Worm (Caenorhabditis elegans) whole organism, L1 larva: Measurements from ENCODE around the gene srb-11.

Source experiments
- C04F5.9 ChIP-seq: sonication (generic microtip); optimal IDR thresholded peaks from 2 replicates; lab custom pipeline; 2016; ENCODE audit warnings: missing genetic modification characterization, missing compliant biosample characterization
- F16B12.6 ChIP-seq: fragments of 150-350 bp; optimal IDR thresholded peaks from 2 replicates; lab custom pipeline; 2014; ENCODE audit warnings: missing biosample characterization, missing genetic modification characterization
- Y116A8C.19 ChIP-seq: sonication (generic microtip); optimal IDR thresholded peaks from 2 replicates; lab custom pipeline; 2016; ENCODE audit warnings: missing compliant biosample characterization, missing genetic modification characterization, borderline replicate concordance
- aha-1 ChIP-seq: fragments of 150-350 bp; optimal IDR thresholded peaks from 2 replicates; lab custom pipeline; 2014; ENCODE audit warnings: missing biosample characterization, missing genetic modification characterization
- alr-1 ChIP-seq: fragments of 200-800 bp; sonication (Bioruptor generic); optimal IDR thresholded peaks from 2 replicates; lab custom pipeline; 2018; ENCODE audit warnings: borderline replicate concordance, mild to moderate bottlenecking, missing genetic modification characterization, missing compliant biosample characterization
- ama-1 ChIP-seq: fragments of 150-350 bp; optimal IDR thresholded peaks from 2 replicates; lab custom pipeline; 2014
- blmp-1 ChIP-seq: fragments of 150-350 bp; optimal IDR thresholded peaks from 2 replicates; lab custom pipeline; 2014; ENCODE audit warnings: missing biosample characterization, missing genetic modification characterization
- ceh-63 ChIP-seq: fragments of 200-800 bp; sonication (Bioruptor generic); optimal IDR thresholded peaks from 2 replicates; lab custom pipeline; 2018; ENCODE audit warnings: mild to moderate bottlenecking, missing genetic modification characterization, missing compliant biosample characterization
- ceh-8 ChIP-seq: fragments of 200-800 bp; sonication (Bioruptor generic); optimal IDR thresholded peaks from 2 replicates; lab custom pipeline; 2018; ENCODE audit warnings: mild to moderate bottlenecking, missing genetic modification characterization, moderate library complexity, missing compliant biosample characterization
- ceh-88 ChIP-seq: fragments of 200-800 bp; sonication (Bioruptor generic); IDR thresholded peaks from 2 replicates; pipeline ENCODE4 v1.3.6; 2022; ENCODE audit warnings: missing genetic modification characterization, missing compliant biosample characterization
- ceh-90 ChIP-seq: sonication (generic microtip); optimal IDR thresholded peaks from 2 replicates; lab custom pipeline; 2016; ENCODE audit warnings: missing genetic modification characterization, missing compliant biosample characterization
- dpl-1 ChIP-seq, 3 experiments: fragments of 150-350 bp in 2 of 3; sonication (generic microtip) in 1 of 3; optimal IDR thresholded peaks; 2 replicates each; lab custom pipeline; 2014 to 2017; ENCODE audit warnings: missing biosample characterization in 3 of 3, missing genetic modification characterization in 3 of 3, missing genetic modification reagents in 3 of 3
- dsc-1 ChIP-seq: sonication (generic microtip); optimal IDR thresholded peaks from 2 replicates; lab custom pipeline; 2016; ENCODE audit warnings: mild to moderate bottlenecking, missing genetic modification characterization, missing compliant biosample characterization
- efl-1 ChIP-seq, 4 experiments: fragments of 150-350 bp; optimal IDR thresholded peaks in 3 of 4; peaks in 1 of 4; 1 replicate in 1 of 4; 2 replicates in 3 of 4; lab custom pipeline; 2014; ENCODE audit warnings: missing biosample characterization in 2 of 4, missing genetic modification characterization in 2 of 4, missing genetic modification reagents in 2 of 4
- efl-3 ChIP-seq: fragments of 200-800 bp; sonication (Bioruptor generic); optimal IDR thresholded peaks from 2 replicates; lab custom pipeline; 2018; ENCODE audit warnings: mild to moderate bottlenecking, missing genetic modification characterization, missing compliant biosample characterization
- egl-27 ChIP-seq, 2 experiments: fragments of 150-350 bp in 1 of 2; sonication (generic microtip); optimal IDR thresholded peaks; 3 replicates each; lab custom pipeline; 2017 to 2018; ENCODE audit warnings: missing biosample characterization in 2 of 2, missing genetic modification characterization in 2 of 2, missing genetic modification reagents in 2 of 2
- elt-3 ChIP-seq, 6 experiments: fragments of 150-350 bp in 1 of 6; sonication (generic microtip); optimal IDR thresholded peaks; 2 replicates each; lab custom pipeline; 2017 to 2018; ENCODE audit warnings: missing biosample characterization in 6 of 6, missing genetic modification characterization in 6 of 6, inconsistent platforms in 1 of 6
- ets-5 ChIP-seq: fragments of 200-800 bp; sonication (Bioruptor generic); IDR thresholded peaks from 2 replicates; pipeline ENCODE4 v1.3.6; 2022; ENCODE audit warnings: missing genetic modification characterization, missing compliant biosample characterization
- fkh-10 ChIP-seq: sonication (generic microtip); optimal IDR thresholded peaks from 2 replicates; lab custom pipeline; 2017; ENCODE audit warnings: missing biosample characterization, missing genetic modification reagents, missing genetic modification characterization
- fkh-4 ChIP-seq: sonication (generic microtip); optimal IDR thresholded peaks from 2 replicates; lab custom pipeline; 2016; ENCODE audit warnings: missing compliant biosample characterization, missing genetic modification characterization, borderline replicate concordance
- fkh-8 ChIP-seq: sonication (generic microtip); optimal IDR thresholded peaks from 2 replicates; lab custom pipeline; 2016; ENCODE audit warnings: mild to moderate bottlenecking, missing genetic modification characterization, missing compliant biosample characterization
- isw-1 ChIP-seq: fragments of 200-800 bp; sonication (Bioruptor generic); IDR thresholded peaks from 2 replicates; pipeline ENCODE4 v1.3.6; 2022; ENCODE audit warnings: missing genetic modification characterization, missing compliant biosample characterization
- jun-1 ChIP-seq: fragments of 150-350 bp; optimal IDR thresholded peaks from 2 replicates; lab custom pipeline; 2014; ENCODE audit warnings: missing biosample characterization, missing genetic modification reagents, missing genetic modification characterization
- lin-13 ChIP-seq: fragments of 150-350 bp; optimal IDR thresholded peaks from 2 replicates; lab custom pipeline; 2014; ENCODE audit warnings: missing biosample characterization, missing genetic modification reagents, missing genetic modification characterization
- lin-14 ChIP-seq: fragments of 200-800 bp; sonication (Bioruptor generic); optimal IDR thresholded peaks from 2 replicates; lab custom pipeline; 2018; ENCODE audit warnings: mild to moderate bottlenecking, missing genetic modification characterization, moderate library complexity, missing compliant biosample characterization
- lin-35 ChIP-seq, 2 experiments: fragments of 150-350 bp; optimal IDR thresholded peaks; 2 replicates each; lab custom pipeline; 2014; ENCODE audit warnings: missing biosample characterization in 2 of 2, missing genetic modification characterization in 2 of 2, missing genetic modification reagents in 2 of 2
- lir-3 ChIP-seq: sonication (generic microtip); optimal IDR thresholded peaks from 2 replicates; lab custom pipeline; 2016; ENCODE audit warnings: mild to moderate bottlenecking, missing genetic modification characterization, moderate library complexity, missing compliant biosample characterization; ENCODE audit not compliant: poor library complexity
- lsy-2 ChIP-seq, 2 experiments: fragments of 150-350 bp; optimal IDR thresholded peaks; 2 replicates each; lab custom pipeline; 2014; ENCODE audit warnings: missing biosample characterization in 2 of 2, missing genetic modification characterization in 2 of 2
- mab-9 ChIP-seq: fragments of 200-800 bp; sonication (Bioruptor generic); IDR thresholded peaks from 2 replicates; pipeline ENCODE4 v1.3.6; 2022; ENCODE audit warnings: missing genetic modification reagents, missing genetic modification characterization, missing compliant biosample characterization
- mdl-1 ChIP-seq, 2 experiments: fragments of 150-350 bp; optimal IDR thresholded peaks; 2 replicates each; lab custom pipeline; 2014 to 2017; ENCODE audit warnings: missing biosample characterization in 2 of 2, missing genetic modification characterization in 2 of 2, inconsistent platforms in 1 of 2
- mef-2 ChIP-seq: fragments of 150-350 bp; optimal IDR thresholded peaks from 2 replicates; lab custom pipeline; 2014; ENCODE audit warnings: missing biosample characterization, missing genetic modification characterization
- nhr-11 ChIP-seq: fragments of 150-350 bp; optimal IDR thresholded peaks from 2 replicates; lab custom pipeline; 2014; ENCODE audit warnings: missing biosample characterization, missing genetic modification characterization
- nhr-20 ChIP-seq: sonication (generic microtip); optimal IDR thresholded peaks from 2 replicates; lab custom pipeline; 2016; ENCODE audit warnings: mild to moderate bottlenecking, missing genetic modification characterization, missing compliant biosample characterization
- nhr-71 ChIP-seq: sonication (generic microtip); optimal IDR thresholded peaks from 2 replicates; lab custom pipeline; 2016; ENCODE audit warnings: mild to moderate bottlenecking, missing genetic modification characterization, moderate library complexity, missing compliant biosample characterization
- nhr-76 ChIP-seq: sonication (generic microtip); optimal IDR thresholded peaks from 2 replicates; lab custom pipeline; 2017; ENCODE audit warnings: missing biosample characterization, missing genetic modification characterization
- nhr-77 ChIP-seq: fragments of 150-350 bp; optimal IDR thresholded peaks from 2 replicates; lab custom pipeline; 2014; ENCODE audit warnings: missing biosample characterization, missing genetic modification characterization
- nhr-84 ChIP-seq: sonication (generic microtip); optimal IDR thresholded peaks from 2 replicates; lab custom pipeline; 2017; ENCODE audit warnings: missing biosample characterization, missing genetic modification characterization
- nhr-85 ChIP-seq: sonication (generic microtip); peaks from one replicate; lab custom pipeline; 2016; ENCODE audit warnings: missing genetic modification characterization, inconsistent platforms, missing compliant biosample characterization
- pax-3 ChIP-seq: fragments of 200-800 bp; sonication (Bioruptor generic); optimal IDR thresholded peaks from 2 replicates; lab custom pipeline; 2018; ENCODE audit warnings: mild to moderate bottlenecking, missing genetic modification characterization, moderate library complexity, missing compliant biosample characterization
- pqm-1 ChIP-seq: sonication (generic microtip); optimal IDR thresholded peaks from 3 replicates; lab custom pipeline; 2017; ENCODE audit warnings: missing biosample characterization, missing genetic modification characterization
- snpc-4 ChIP-seq: fragments of 150-350 bp; optimal IDR thresholded peaks from 2 replicates; lab custom pipeline; 2014; ENCODE audit warnings: missing biosample characterization, missing genetic modification characterization
- tlp-1 ChIP-seq: fragments of 150-350 bp; optimal IDR thresholded peaks from 2 replicates; lab custom pipeline; 2014; ENCODE audit warnings: missing biosample characterization, missing genetic modification characterization
- unc-30 ChIP-seq: sonication (generic microtip); optimal IDR thresholded peaks from 2 replicates; lab custom pipeline; 2017; ENCODE audit warnings: missing biosample characterization, missing genetic modification characterization
- unc-62 ChIP-seq: fragments of 150-350 bp; optimal IDR thresholded peaks from 2 replicates; lab custom pipeline; 2014; ENCODE audit warnings: missing biosample characterization, missing genetic modification reagents, missing genetic modification characterization
- unc-86 ChIP-seq: sonication (generic microtip); optimal IDR thresholded peaks from 2 replicates; lab custom pipeline; 2016; ENCODE audit warnings: missing genetic modification characterization, missing compliant biosample characterization
- unc-98 ChIP-seq: fragments of 200-800 bp; sonication (Bioruptor generic); IDR thresholded peaks from 2 replicates; pipeline ENCODE4 v1.3.6; 2022; ENCODE audit warnings: missing genetic modification characterization, missing compliant biosample characterization
- vab-15 ChIP-seq: sonication (generic microtip); optimal IDR thresholded peaks from 2 replicates; lab custom pipeline; 2017; ENCODE audit warnings: missing genotype, mild to moderate bottlenecking, missing genetic modification characterization, missing compliant biosample characterization
- ztf-11 ChIP-seq, 2 experiments: sonication (generic microtip); optimal IDR thresholded peaks; 2 replicates each; lab custom pipeline; 2016 to 2017; ENCODE audit warnings: missing genetic modification characterization in 2 of 2, missing biosample characterization in 1 of 2, missing compliant biosample characterization in 1 of 2

The srb-11 gene

DNA sequence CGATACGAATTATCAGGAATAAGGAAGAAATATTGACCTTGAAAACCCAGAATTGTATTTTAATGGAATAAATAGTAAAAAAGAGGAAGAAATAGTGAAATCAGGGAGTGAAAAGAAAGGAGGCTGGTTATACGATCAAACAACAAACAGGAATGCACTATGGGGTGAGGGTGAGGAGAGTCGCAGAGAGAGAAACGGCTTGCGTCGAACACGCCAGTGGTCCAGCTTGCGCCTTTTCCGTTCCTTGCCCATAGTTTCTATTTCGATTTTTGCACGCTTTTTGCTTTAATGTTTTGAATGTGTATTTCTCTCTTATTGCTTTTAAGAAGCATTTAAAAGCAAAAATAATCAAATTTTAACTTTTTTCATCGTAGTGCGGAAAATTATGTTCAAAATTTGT lies 39.0 kb downstream of the srb-11 start (continued):
- TF ChIP-seq nhr-76 (tag; lab: Kevin White, UChicago) (no peak), dsc-1 (peak; percentile 29), ztf-11 (tag; optimal IDR thresholded peaks at IDR 0.05; lab: Kevin White, UChicago) (no peak), ceh-8 (GFP tag; lab: Kevin White, UChicago) (no peak), nhr-85 (peak; percentile 83), ets-5 (GFP tag; lab: Robert Waterston, UW) (no peak), efl-3 (no peak), unc-30 (no peak), mdl-1 (tag; optimal IDR thresholded peaks at IDR 0.05; lab: Kevin White, UChicago) (peak in 1 of 2 experiments; percentile 58), alr-1 (no peak), elt-3 (tag; optimal IDR thresholded peaks at IDR 0.05; lab: Kevin White, UChicago) (peak in 3 of 6 experiments; percentile 18 to 74 (median 60)), mef-2 (tag; lab: Kevin White, UChicago) (peak; percentile 7), isw-1 (GFP tag; lab: Robert Waterston, UW) (peak; percentile 46), lir-3 (tag; lab: Kevin White, UChicago) (peak; percentile 12), unc-62 (no peak), Y116A8C.19 (tag; lab: Kevin White, UChicago) (no peak), fkh-8 (tag; lab: Kevin White, UChicago) (peak; percentile 75), C04F5.9 (tag; lab: Kevin White, UChicago) (no peak), nhr-11 (tag; lab: Kevin White, UChicago) (no peak), nhr-20 (tag; lab: Kevin White, UChicago) (peak; percentile 77), nhr-84 (no peak), pax-3 (tag; lab: Kevin White, UChicago) (no peak), lin-13 (GFP tag; lab: Kevin White, UChicago) (peak; percentile 82), F16B12.6 (tag; lab: Kevin White, UChicago) (peak; percentile 55), ceh-90 (tag; lab: Kevin White, UChicago) (no peak)

DNA sequence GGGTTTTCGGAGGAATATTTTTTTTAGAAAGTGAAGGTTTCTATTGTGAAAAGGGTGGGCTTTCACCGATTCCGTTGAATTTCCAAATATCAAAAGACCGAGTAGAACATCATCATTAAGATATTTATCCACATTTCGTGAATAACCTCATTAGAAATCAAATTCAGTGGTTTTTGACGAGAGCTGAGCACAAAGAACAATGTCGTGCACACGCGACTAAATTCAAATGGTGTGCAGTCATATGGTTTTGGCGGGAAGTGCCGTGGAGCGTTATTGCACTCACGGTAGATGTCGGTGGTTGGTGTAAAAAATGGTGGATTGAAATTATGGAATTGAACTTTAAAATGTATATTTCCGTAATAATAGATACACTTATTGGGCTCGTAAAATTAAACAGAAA lies 40.0 kb downstream of the srb-11 start:
- TF ChIP-seq ceh-8 (GFP tag; lab: Kevin White, UChicago) (no peak), efl-1 (optimal IDR thresholded peaks at IDR 0.05; lab: Kevin White, UChicago) (peak; percentile 38 to 75), efl-1 (GFP tag; optimal IDR thresholded peaks at IDR 0.05 in 1 of 2; lab: Kevin White, UChicago) (peak; percentile 53 to 94), lsy-2 (tag; optimal IDR thresholded peaks at IDR 0.05; lab: Kevin White, UChicago) (peak in 1 of 2 experiments; percentile 31), egl-27 (tag; optimal IDR thresholded peaks at IDR 0.05; lab: Kevin White, UChicago) (no peak), tlp-1 (tag; lab: Kevin White, UChicago) (no peak), nhr-71 (tag; lab: Kevin White, UChicago) (peak; percentile 19), dpl-1 (GFP tag; optimal IDR thresholded peaks at IDR 0.05; lab: Kevin White, UChicago) (peak; percentile 20 to 76 (median 64)), pqm-1 (tag; lab: Kevin White, UChicago) (no peak), lin-14 (GFP tag; lab: Kevin White, UChicago) (peak; percentile 16), lin-35 (GFP tag; optimal IDR thresholded peaks at IDR 0.05; lab: Kevin White, UChicago) (peak; percentile 29 to 54), nhr-20 (tag; lab: Kevin White, UChicago) (no peak), blmp-1 (peak; percentile 60), ceh-90 (tag; lab: Kevin White, UChicago) (no peak)
- TF ChIP-seq, all 84 proteins: peak for 7

DNA sequence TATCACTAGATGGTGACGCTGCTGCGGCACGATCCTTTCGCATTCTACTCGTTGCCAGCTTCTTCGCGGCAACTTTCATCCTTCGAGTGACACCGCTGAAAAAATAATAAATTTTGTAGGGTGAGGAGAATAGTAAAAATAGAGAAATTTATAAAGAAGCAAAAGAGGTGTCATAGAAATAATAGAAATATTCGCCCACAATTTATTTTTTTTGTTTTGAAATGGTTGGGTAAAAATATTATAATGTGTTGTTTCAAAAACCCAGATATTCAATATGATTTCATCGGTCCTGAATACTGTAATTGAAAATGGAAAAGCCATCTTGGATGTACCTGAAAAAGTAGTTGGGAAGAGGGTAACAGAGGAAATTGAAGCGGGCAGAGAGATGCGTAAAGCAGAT lies 40.4 kb downstream of the srb-11 start, which contains the start of gene set-1:
TSS of gene set-1 (minus strand) at position 101 of the 400 bp plus-strand sequence.
- TF ChIP-seq mab-9 (GFP tag; lab: Robert Waterston, UW) = no peak
- TF ChIP-seq ceh-88 (GFP tag; lab: Robert Waterston, UW) = no peak
- no peak for TF ChIP-seq pax-3 (tag; lab: Kevin White, UChicago)
- no peak for TF ChIP-seq unc-86 (tag; lab: Kevin White, UChicago)
- no peak for TF ChIP-seq jun-1 (tag; lab: Kevin White, UChicago)
- no peak for TF ChIP-seq ama-1 (lab: Kevin White, UChicago)
- no peak for TF ChIP-seq nhr-71 (tag; lab: Kevin White, UChicago)
- TF ChIP-seq aha-1 = no peak
- TF ChIP-seq unc-98 (GFP tag; lab: Robert Waterston, UW) = no peak
- no peak for TF ChIP-seq fkh-10
- TF ChIP-seq ceh-63 (GFP tag; lab: Kevin White, UChicago) = no peak
- no peak for TF ChIP-seq snpc-4 (tag; lab: Kevin White, UChicago)
- TF ChIP-seq Y116A8C.19 (tag; lab: Kevin White, UChicago) = no peak
- no peak for TF ChIP-seq vab-15 (tag; lab: Kevin White, UChicago)
- no peak for TF ChIP-seq unc-62
- no peak for TF ChIP-seq blmp-1
- TF ChIP-seq nhr-77 (tag; lab: Kevin White, UChicago) = no peak
- TF ChIP-seq fkh-4 = no peak
